Worm (Caenorhabditis elegans) whole organism, late embryonic: Measurements from ENCODE around the gene T26H5.14.

Source experiments
- C38D4.7 ChIP-seq: fragments of 200-800 bp; sonication (Bioruptor generic); optimal IDR thresholded peaks from 2 replicates; lab custom pipeline; 2018; ENCODE audit warnings: mild to moderate bottlenecking, missing genetic modification characterization, moderate library complexity, missing compliant biosample characterization
- K09A11.1 ChIP-seq: sonication (generic microtip); optimal IDR thresholded peaks from 2 replicates; lab custom pipeline; 2017; ENCODE audit warnings: antibody characterized with exemption, mild to moderate bottlenecking, missing genetic modification characterization, missing compliant biosample characterization; ENCODE audit not compliant: insufficient read depth
- T23F11.4 ChIP-seq: fragments of 200-800 bp; sonication (Bioruptor generic); optimal IDR thresholded peaks from 2 replicates; lab custom pipeline; 2018; ENCODE audit warnings: mild to moderate bottlenecking, missing genetic modification characterization, missing compliant biosample characterization
- Y22D7AL.16 ChIP-seq: sonication (generic microtip); optimal IDR thresholded peaks from 2 replicates; lab custom pipeline; 2016; ENCODE audit warnings: missing genetic modification characterization, missing compliant biosample characterization
- ceh-19 ChIP-seq: fragments of 200-800 bp; sonication (Bioruptor generic); optimal IDR thresholded peaks from 2 replicates; lab custom pipeline; 2018; ENCODE audit warnings: mild to moderate bottlenecking, missing genetic modification characterization, missing compliant biosample characterization
- ceh-2 ChIP-seq: sonication (generic microtip); optimal IDR thresholded peaks from 2 replicates; lab custom pipeline; 2016; ENCODE audit warnings: missing genotype, missing genetic modification characterization, missing compliant biosample characterization
- ceh-30 ChIP-seq: fragments of 150-350 bp; optimal IDR thresholded peaks from 2 replicates; lab custom pipeline; 2014; ENCODE audit warnings: missing biosample characterization, missing genetic modification characterization
- ceh-45 ChIP-seq: fragments of 200-800 bp; sonication (Bioruptor generic); IDR thresholded peaks from 2 replicates; pipeline ENCODE4 v1.3.6; 2022; ENCODE audit warnings: missing genetic modification reagents, missing genetic modification characterization, missing compliant biosample characterization
- ceh-48 ChIP-seq: sonication (generic microtip); optimal IDR thresholded peaks from 2 replicates; lab custom pipeline; 2016; ENCODE audit warnings: missing genetic modification characterization, inconsistent platforms, missing compliant biosample characterization
- ceh-6 ChIP-seq: fragments of 200-800 bp; sonication (Bioruptor generic); optimal IDR thresholded peaks from 2 replicates; lab custom pipeline; 2018; ENCODE audit warnings: mild to moderate bottlenecking, missing genetic modification characterization, missing compliant biosample characterization
- ceh-9 ChIP-seq: sonication (generic microtip); optimal IDR thresholded peaks from 2 replicates; lab custom pipeline; 2016; ENCODE audit warnings: mild to moderate bottlenecking, missing genetic modification characterization, inconsistent platforms, missing compliant biosample characterization
- che-1 ChIP-seq: sonication (generic microtip); optimal IDR thresholded peaks from 2 replicates; lab custom pipeline; 2016; ENCODE audit warnings: mild to moderate bottlenecking, missing genetic modification characterization, missing compliant biosample characterization
- dve-1 ChIP-seq: sonication (generic microtip); optimal IDR thresholded peaks from 2 replicates; lab custom pipeline; 2017; ENCODE audit warnings: antibody characterized with exemption, mild to moderate bottlenecking, missing genetic modification characterization, missing compliant biosample characterization
- elt-2 ChIP-seq: sonication (generic microtip); optimal IDR thresholded peaks from 2 replicates; lab custom pipeline; 2016; ENCODE audit warnings: missing genetic modification reagents, missing genetic modification characterization, missing compliant biosample characterization
- elt-4 ChIP-seq: sonication (generic microtip); optimal IDR thresholded peaks from 2 replicates; lab custom pipeline; 2016; ENCODE audit warnings: missing genetic modification characterization, missing compliant biosample characterization
- ets-4 ChIP-seq: sonication (generic microtip); optimal IDR thresholded peaks from 2 replicates; lab custom pipeline; 2016; ENCODE audit warnings: missing genetic modification characterization, missing compliant biosample characterization
- eyg-1 ChIP-seq: sonication (generic microtip); optimal IDR thresholded peaks from 2 replicates; lab custom pipeline; 2016; ENCODE audit warnings: missing genotype, missing genetic modification characterization, missing compliant biosample characterization
- fax-1 ChIP-seq: sonication (generic microtip); optimal IDR thresholded peaks from 2 replicates; lab custom pipeline; 2016; ENCODE audit warnings: missing genotype, missing genetic modification characterization, missing compliant biosample characterization
- fkh-10 ChIP-seq: fragments of 150-350 bp; optimal IDR thresholded peaks from 2 replicates; lab custom pipeline; 2014; ENCODE audit warnings: missing biosample characterization, missing genetic modification reagents, missing genetic modification characterization
- gmeb-2 ChIP-seq: sonication (generic microtip); optimal IDR thresholded peaks from 2 replicates; lab custom pipeline; 2016; ENCODE audit warnings: missing genetic modification characterization, inconsistent platforms, missing compliant biosample characterization
- hlh-13 ChIP-seq: fragments of 200-800 bp; sonication (Bioruptor generic); optimal IDR thresholded peaks from 2 replicates; lab custom pipeline; 2018; ENCODE audit warnings: mild to moderate bottlenecking, missing genetic modification characterization, missing compliant biosample characterization
- hlh-30 ChIP-seq: sonication (generic microtip); optimal IDR thresholded peaks from 2 replicates; lab custom pipeline; 2017; ENCODE audit warnings: antibody characterized with exemption, missing genetic modification characterization, missing compliant biosample characterization; ENCODE audit not compliant: insufficient read depth
- lim-6 ChIP-seq: sonication (generic microtip); optimal IDR thresholded peaks from 2 replicates; lab custom pipeline; 2016; ENCODE audit warnings: missing genetic modification characterization, missing compliant biosample characterization
- madf-2 ChIP-seq: sonication (generic microtip); optimal IDR thresholded peaks from 2 replicates; lab custom pipeline; 2017; ENCODE audit warnings: missing genetic modification characterization, missing compliant biosample characterization
- nfya-1 ChIP-seq: sonication (generic microtip); optimal IDR thresholded peaks from 2 replicates; lab custom pipeline; 2017; ENCODE audit warnings: missing genetic modification characterization, mild to moderate bottlenecking, missing compliant biosample characterization, antibody characterized with exemption, moderate library complexity
- nhr-11 ChIP-seq: fragments of 150-350 bp; optimal IDR thresholded peaks from 2 replicates; lab custom pipeline; 2014; ENCODE audit warnings: missing biosample characterization, missing genetic modification characterization
- nhr-232 ChIP-seq: sonication (generic microtip); optimal IDR thresholded peaks from 2 replicates; lab custom pipeline; 2016; ENCODE audit warnings: missing genetic modification characterization, missing compliant biosample characterization
- npax-4 ChIP-seq: sonication (generic microtip); optimal IDR thresholded peaks from 2 replicates; lab custom pipeline; 2016; ENCODE audit warnings: missing genetic modification characterization, missing compliant biosample characterization
- pat-9 ChIP-seq: fragments of 200-800 bp; sonication (Bioruptor generic); optimal IDR thresholded peaks from 2 replicates; lab custom pipeline; 2018; ENCODE audit warnings: mild to moderate bottlenecking, missing genetic modification characterization, moderate library complexity, missing compliant biosample characterization
- pax-1 ChIP-seq: fragments of 150-350 bp; optimal IDR thresholded peaks from 2 replicates; lab custom pipeline; 2014; ENCODE audit warnings: missing biosample characterization, missing genetic modification characterization
- ref-2 ChIP-seq: sonication (generic microtip); optimal IDR thresholded peaks from 2 replicates; lab custom pipeline; 2016; ENCODE audit warnings: missing genetic modification characterization, missing compliant biosample characterization
- rnt-1 ChIP-seq: sonication (generic microtip); optimal IDR thresholded peaks from 2 replicates; lab custom pipeline; 2016; ENCODE audit warnings: missing genetic modification characterization, missing compliant biosample characterization
- sox-4 ChIP-seq: sonication (generic microtip); optimal IDR thresholded peaks from 2 replicates; lab custom pipeline; 2017; ENCODE audit warnings: mild to moderate bottlenecking, missing genetic modification characterization, inconsistent platforms, missing compliant biosample characterization
- unc-3 ChIP-seq, 2 experiments: fragments of 200-800 bp in 1 of 2; sonication (Bioruptor generic) in 1 of 2; sonication (generic microtip) in 1 of 2; conservative IDR thresholded peaks in 1 of 2; optimal IDR thresholded peaks in 1 of 2; 2 replicates each; pipeline versions ENCODE4 v1.3.6 to Lab custom; 2016 to 2022; ENCODE audit warnings: missing compliant biosample characterization in 2 of 2, missing genetic modification characterization in 2 of 2, missing genetic modification reagents in 1 of 2
- unc-42 ChIP-seq: sonication (generic microtip); optimal IDR thresholded peaks from 2 replicates; lab custom pipeline; 2016; ENCODE audit warnings: missing genotype, missing genetic modification characterization, missing compliant biosample characterization
- unc-55 ChIP-seq: sonication (generic microtip); optimal IDR thresholded peaks from 2 replicates; lab custom pipeline; 2017; ENCODE audit warnings: missing biosample characterization, missing genetic modification reagents, missing genetic modification characterization
- zip-5 ChIP-seq: sonication (generic microtip); optimal IDR thresholded peaks from 2 replicates; lab custom pipeline; 2016; ENCODE audit warnings: missing genetic modification characterization, missing compliant biosample characterization
- ztf-16 ChIP-seq: sonication (generic microtip); optimal IDR thresholded peaks from 2 replicates; lab custom pipeline; 2017; ENCODE audit warnings: missing genetic modification characterization, missing compliant biosample characterization

T26H5.14 gene

ce11 chrV:15431322-15432052 lies 17.5 kb upstream of the T26H5.14 start:
- no peak for TF ChIP-seq Y22D7AL.16 (tag; lab: Kevin White, UChicago)
- TF ChIP-seq ceh-45 (GFP tag; lab: Robert Waterston, UW), result 0 out of 2 replicates have a peak, but pooled peaks have one; percentile 28
- TF ChIP-seq T23F11.4, result no peak
- no peak for TF ChIP-seq madf-2 (tag; lab: Kevin White, UChicago)
- no peak for TF ChIP-seq zip-5 (tag; lab: Kevin White, UChicago)

ce11 chrV:15432457-15432856 lies 16.5 kb upstream of the T26H5.14 start, which contains the start of gene T26H5.8:
TSS of gene T26H5.8 (minus strand) at chrV:15432726.
- TF ChIP-seq gmeb-2 (no peak), rnt-1 (no peak), pat-9 (tag; lab: Kevin White, UChicago) (no peak), unc-42 (tag; lab: Kevin White, UChicago) (no peak), ceh-9 (tag; lab: Kevin White, UChicago) (no peak), ztf-16 (tag; lab: Kevin White, UChicago) (no peak), elt-2 (no peak), ceh-19 (GFP tag; lab: Kevin White, UChicago) (no peak), hlh-30 (tag; lab: Kevin White, UChicago) (no peak), pax-1 (tag; lab: Kevin White, UChicago) (no peak), elt-4 (no peak), che-1 (no peak), sox-4 (tag; lab: Kevin White, UChicago) (no peak), fax-1 (tag; lab: Kevin White, UChicago) (no peak), nfya-1 (tag; lab: Kevin White, UChicago) (no peak), ref-2 (no peak), dve-1 (tag; lab: Kevin White, UChicago) (no peak), eyg-1 (tag; lab: Kevin White, UChicago) (no peak), C38D4.7 (GFP tag; lab: Kevin White, UChicago) (no peak)

- no peak for TF ChIP-seq ceh-6 (GFP tag; lab: Kevin White, UChicago)
- no peak for TF ChIP-seq nhr-232
- no peak for TF ChIP-seq unc-55
- no peak for TF ChIP-seq ets-4 (tag; lab: Kevin White, UChicago)
- TF ChIP-seq K09A11.1 (tag; lab: Kevin White, UChicago), result no peak
- TF ChIP-seq ceh-48 (tag; lab: Kevin White, UChicago), result no peak
- no peak for TF ChIP-seq hlh-13 (GFP tag; lab: Kevin White, UChicago)
- no peak for TF ChIP-seq ceh-30 (tag; lab: Kevin White, UChicago)
- no peak for TF ChIP-seq unc-3 (GFP tag; conservative IDR thresholded peaks at IDR 0.05; lab: Robert Waterston, UW)
- no peak for TF ChIP-seq unc-3 (tag; optimal IDR thresholded peaks at IDR 0.05; lab: Kevin White, UChicago)
- TF ChIP-seq ztf-16 (tag; lab: Kevin White, UChicago), result no peak
- no peak for TF ChIP-seq zip-5 (tag; lab: Kevin White, UChicago)
- TF ChIP-seq fkh-10, result no peak
- no peak for TF ChIP-seq npax-4 (tag; lab: Kevin White, UChicago)
- no peak for TF ChIP-seq pax-1 (tag; lab: Kevin White, UChicago)
- TF ChIP-seq madf-2 (tag; lab: Kevin White, UChicago), result no peak
- TF ChIP-seq nhr-11 (tag; lab: Kevin White, UChicago), result no peak
- no peak for TF ChIP-seq T23F11.4
- TF ChIP-seq lim-6 (tag; lab: Kevin White, UChicago), result no peak
- TF ChIP-seq elt-2, result no peak
- TF ChIP-seq ceh-2 (tag; lab: Kevin White, UChicago), result no peak
Measured at ce11 chrV:15434647-15435046, 14.3 kb upstream of the T26H5.14 start.
